Fruit fly (Drosophila melanogaster): ENCODE data around the gene APC7.

APC7 gene

dm6 chrX:6596788-6597187, at the start of gene APC7:
APC7 (plus strand) TSS chrX:6597088.
- TF ChIP-seq h (optimal IDR thresholded peaks at IDR 0.05) = no peak
- no peak for TF ChIP-seq insv (optimal IDR thresholded peaks at IDR 0.05)
- no peak for TF ChIP-seq Myc (optimal IDR thresholded peaks at IDR 0.05)
- TF ChIP-seq ttk (optimal IDR thresholded peaks at IDR 0.05) = no peak
- no peak for TF ChIP-seq Sin3A (optimal IDR thresholded peaks at IDR 0.05)
- TF ChIP-seq psq (optimal IDR thresholded peaks at IDR 0.05) = no peak

- TF ChIP-seq Myc (optimal IDR thresholded peaks at IDR 0.05) = no peak
- TF ChIP-seq psq (optimal IDR thresholded peaks at IDR 0.05) = no peak
- no peak for TF ChIP-seq ttk (optimal IDR thresholded peaks at IDR 0.05)
- TF ChIP-seq h (optimal IDR thresholded peaks at IDR 0.05) = no peak
- no peak for TF ChIP-seq Sin3A (optimal IDR thresholded peaks at IDR 0.05)
- TF ChIP-seq insv (optimal IDR thresholded peaks at IDR 0.05) = no peak
These were observed 47.3 kb upstream of the APC7 start for dm6 chrX:6549428-6550117.

dm6 chrX:6550118-6550502, 46.8 kb upstream of the APC7 start:
- TF ChIP-seq h (optimal IDR thresholded peaks at IDR 0.05) = no peak
- TF ChIP-seq ttk (optimal IDR thresholded peaks at IDR 0.05) = no peak
- no peak for TF ChIP-seq insv (optimal IDR thresholded peaks at IDR 0.05)
- no peak for TF ChIP-seq Myc (optimal IDR thresholded peaks at IDR 0.05)
- TF ChIP-seq psq (optimal IDR thresholded peaks at IDR 0.05) = no peak
- no peak for TF ChIP-seq Sin3A (optimal IDR thresholded peaks at IDR 0.05)

- TF ChIP-seq Myc (optimal IDR thresholded peaks at IDR 0.05) (no peak), insv (optimal IDR thresholded peaks at IDR 0.05) (no peak), ttk (optimal IDR thresholded peaks at IDR 0.05) (no peak), psq (optimal IDR thresholded peaks at IDR 0.05) (no peak), h (optimal IDR thresholded peaks at IDR 0.05) (no peak), Sin3A (optimal IDR thresholded peaks at IDR 0.05) (no peak)
These were observed 45.4 kb upstream of the APC7 start for dm6 chrX:6551464-6551863.

dm6 chrX:6571234-6571915, 25.5 kb upstream of the APC7 start:
- TF ChIP-seq Sin3A (optimal IDR thresholded peaks at IDR 0.05) (no peak), ttk (optimal IDR thresholded peaks at IDR 0.05) (no peak)

- TF ChIP-seq Myc (optimal IDR thresholded peaks at IDR 0.05) = no peak
- TF ChIP-seq h (optimal IDR thresholded peaks at IDR 0.05) = no peak
- no peak for TF ChIP-seq insv (optimal IDR thresholded peaks at IDR 0.05)
- no peak for TF ChIP-seq psq (optimal IDR thresholded peaks at IDR 0.05)
- TF ChIP-seq ttk (optimal IDR thresholded peaks at IDR 0.05) = no peak
- no peak for TF ChIP-seq Sin3A (optimal IDR thresholded peaks at IDR 0.05)
These were observed 23.1 kb upstream of the APC7 start for dm6 chrX:6573799-6574198.

- TF ChIP-seq Myc (optimal IDR thresholded peaks at IDR 0.05) = no peak
- no peak for TF ChIP-seq insv (optimal IDR thresholded peaks at IDR 0.05)
- TF ChIP-seq ttk (optimal IDR thresholded peaks at IDR 0.05) = no peak
- no peak for TF ChIP-seq psq (optimal IDR thresholded peaks at IDR 0.05)
- TF ChIP-seq Sin3A (optimal IDR thresholded peaks at IDR 0.05) = no peak
- no peak for TF ChIP-seq h (optimal IDR thresholded peaks at IDR 0.05)
These were observed 22.4 kb upstream of the APC7 start for dm6 chrX:6574488-6574887.

dm6 chrX:6588990-6589389, 7.9 kb upstream of the APC7 start, which contains the start of gene CG17717:
CG17717 (plus strand) TSS chrX:6589290.
- no peak for TF ChIP-seq h (optimal IDR thresholded peaks at IDR 0.05)
- no peak for TF ChIP-seq Sin3A (optimal IDR thresholded peaks at IDR 0.05)
- no peak for TF ChIP-seq Myc (optimal IDR thresholded peaks at IDR 0.05)
- TF ChIP-seq insv (optimal IDR thresholded peaks at IDR 0.05) = no peak
- TF ChIP-seq ttk (optimal IDR thresholded peaks at IDR 0.05) = no peak

dm6 chrX:6590681-6591289, 6.1 kb upstream of the APC7 start, which contains the start of gene Pat1:
Pat1 (plus strand) TSS chrX:6590776.
- TF ChIP-seq Sin3A (optimal IDR thresholded peaks at IDR 0.05) = no peak
- TF ChIP-seq h (optimal IDR thresholded peaks at IDR 0.05) = no peak
- no peak for TF ChIP-seq psq (optimal IDR thresholded peaks at IDR 0.05)

- no peak for TF ChIP-seq ttk (optimal IDR thresholded peaks at IDR 0.05)
- TF ChIP-seq Sin3A (optimal IDR thresholded peaks at IDR 0.05) = no peak
- TF ChIP-seq insv (optimal IDR thresholded peaks at IDR 0.05) = no peak
- no peak for TF ChIP-seq Myc (optimal IDR thresholded peaks at IDR 0.05)
- no peak for TF ChIP-seq psq (optimal IDR thresholded peaks at IDR 0.05)
- TF ChIP-seq h (optimal IDR thresholded peaks at IDR 0.05) = no peak
These were observed 4.8 kb upstream of the APC7 start for dm6 chrX:6592093-6592492.

dm6 chrX:6592745-6593144, 4.1 kb upstream of the APC7 start:
- TF ChIP-seq Myc (optimal IDR thresholded peaks at IDR 0.05) = no peak
- TF ChIP-seq ttk (optimal IDR thresholded peaks at IDR 0.05) = no peak
- TF ChIP-seq h (optimal IDR thresholded peaks at IDR 0.05) = no peak
- TF ChIP-seq Sin3A (optimal IDR thresholded peaks at IDR 0.05) = no peak
- TF ChIP-seq psq (optimal IDR thresholded peaks at IDR 0.05) = no peak

dm6 chrX:6599233-6599632, 2.3 kb downstream of the APC7 start:
- TF ChIP-seq insv (optimal IDR thresholded peaks at IDR 0.05) (no peak), Sin3A (optimal IDR thresholded peaks at IDR 0.05) (no peak), psq (optimal IDR thresholded peaks at IDR 0.05) (no peak), h (optimal IDR thresholded peaks at IDR 0.05) (no peak), Myc (optimal IDR thresholded peaks at IDR 0.05) (no peak), ttk (optimal IDR thresholded peaks at IDR 0.05) (no peak)

Measured in Kc167 (cell line).